Fruit fly (Drosophila melanogaster): ENCODE data around the gene Ork1.

Gene Ork1

DNA sequence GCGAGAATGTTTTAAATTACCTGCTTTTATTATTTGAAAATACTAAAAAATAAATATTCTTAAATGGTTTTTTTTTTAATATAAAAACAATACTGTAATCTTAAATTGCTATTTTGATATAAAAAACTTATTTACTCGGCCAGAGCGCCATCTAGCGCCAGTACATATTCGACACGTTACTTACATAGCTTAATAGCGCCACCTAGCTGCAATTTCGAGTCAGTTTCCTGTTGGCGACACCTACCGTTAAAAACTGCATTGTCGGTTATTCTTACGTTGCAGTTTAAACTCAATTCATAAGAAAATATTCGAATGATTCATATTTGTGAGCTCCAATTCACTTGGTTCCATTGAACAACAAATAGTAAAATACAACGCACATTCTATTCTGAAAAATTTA is 58.7 kb downstream of the Ork1 start (continued):
- TF ChIP-seq CG15601 (tag; optimal IDR thresholded peaks at IDR 0.05) (peak; percentile 53), CG11696 (GFP tag; IDR thresholded peaks at IDR 0.05) (no peak), pita (GFP tag; optimal IDR thresholded peaks at IDR 0.05) (peak; percentile 44), gsb-n (tag; optimal IDR thresholded peaks at IDR 0.05) (peak; percentile 31), pnt (GFP tag; optimal IDR thresholded peaks at IDR 0.05) (peak; percentile 59), CG3407 (GFP tag; optimal IDR thresholded peaks at IDR 0.05) (peak; percentile 34), CG6791 (GFP tag; IDR thresholded peaks at IDR 0.05; ENCODE audit: partially characterized antibody) (peak; percentile 44; the same call in 2 of the 3 replicates), Rfx (GFP tag; IDR thresholded peaks at IDR 0.05) (peak; percentile 88), Trl (optimal IDR thresholded peaks at IDR 0.05) (no peak), Trl (GFP tag; optimal IDR thresholded peaks at IDR 0.05) (peak; percentile 78), CG7987 (GFP tag; optimal IDR thresholded peaks at IDR 0.05) (peak; percentile 57), danr (GFP tag; IDR thresholded peaks at IDR 0.05) (peak; percentile 32; the same call in 1 of the 2 replicates), Mad (GFP tag; optimal IDR thresholded peaks at IDR 0.05) (peak; percentile 50), Dbx (GFP tag; IDR thresholded peaks at IDR 0.05) (peak; percentile 74), CG9932 (GFP tag; IDR thresholded peaks at IDR 0.05) (peak; percentile 71), CG33557 (GFP tag; optimal IDR thresholded peaks at IDR 0.05) (peak; percentile 35), crp (GFP tag; optimal IDR thresholded peaks at IDR 0.05) (no peak), Hr3 (GFP tag; optimal IDR thresholded peaks at IDR 0.05) (peak; percentile 70), CG2678 (tag; optimal IDR thresholded peaks at IDR 0.05) (no peak), croc (GFP tag; conservative IDR thresholded peaks at IDR 0.05) (0 out of 3 replicates have a peak, but pooled peaks have one; percentile 13), MTF-1 (GFP tag; optimal IDR thresholded peaks at IDR 0.05; ENCODE audit: borderline replicate concordance) (peak; percentile 17), Ets65A (GFP tag) (peak; percentile 98), Stat92E (GFP tag; optimal IDR thresholded peaks at IDR 0.05) (no peak), Eip74EF (GFP tag; optimal IDR thresholded peaks at IDR 0.05) (no peak), repo (GFP tag; optimal IDR thresholded peaks at IDR 0.05) (peak; percentile 37), shn (GFP tag; optimal IDR thresholded peaks at IDR 0.05) (peak; percentile 47), Fer3 (tag; optimal IDR thresholded peaks at IDR 0.05) (peak; percentile 61), zen (tag; optimal IDR thresholded peaks at IDR 0.05) (peak; percentile 54), cato (GFP tag; optimal IDR thresholded peaks at IDR 0.05; ENCODE audit: borderline replicate concordance) (peak; percentile 18), HLH4C (GFP tag; IDR thresholded peaks at IDR 0.05; ENCODE audit: partially characterized antibody) (no peak), nau (GFP tag; optimal IDR thresholded peaks at IDR 0.05) (no peak), Hmx (GFP tag; optimal IDR thresholded peaks at IDR 0.05) (no peak), seq (GFP tag; IDR thresholded peaks at IDR 0.05) (no peak), chn (GFP tag; optimal IDR thresholded peaks at IDR 0.05) (peak; percentile 53), Atf-2 (GFP tag; optimal IDR thresholded peaks at IDR 0.05) (peak; percentile 21), al (GFP tag; IDR thresholded peaks at IDR 0.05) (peak; percentile 22; the same call in 1 of the 2 replicates), CG9797 (GFP tag; optimal IDR thresholded peaks at IDR 0.05) (no peak), lbe (GFP tag; optimal IDR thresholded peaks at IDR 0.05) (no peak), dmrt11E (tag; optimal IDR thresholded peaks at IDR 0.05) (peak; percentile 49), CG30403 (GFP tag; optimal IDR thresholded peaks at IDR 0.05) (peak; percentile 70), Lpt (GFP tag; optimal IDR thresholded peaks at IDR 0.05) (no peak), CG7839 (tag; optimal IDR thresholded peaks at IDR 0.05) (peak; percentile 70), Dek (tag; optimal IDR thresholded peaks at IDR 0.05) (peak; percentile 54), nerfin-1 (tag; optimal IDR thresholded peaks at IDR 0.05) (no peak), en (GFP tag; optimal IDR thresholded peaks at IDR 0.05) (peak; percentile 10), CG12391 (tag; optimal IDR thresholded peaks at IDR 0.05) (peak; percentile 50), dpn (GFP tag; optimal IDR thresholded peaks at IDR 0.05) (peak; percentile 71), Elba2 (GFP tag; optimal IDR thresholded peaks at IDR 0.05) (no peak), hth (optimal IDR thresholded peaks at IDR 0.05) (no peak), pros (GFP tag; optimal IDR thresholded peaks at IDR 0.05) (no peak)

All from whole organism, embryonic.